Worm (Caenorhabditis elegans) whole organism, L3 larva: ENCODE measurements around the gene trpp-4.

ENCODE experiments used
- ZK546.5 ChIP-seq: sonication (generic microtip); optimal IDR thresholded peaks from 2 replicates; lab custom pipeline; 2017; ENCODE audit warnings: missing biosample characterization, missing genetic modification characterization
- ama-1 ChIP-seq: fragments of 150-350 bp; optimal IDR thresholded peaks from 2 replicates; lab custom pipeline; 2018
- ceh-82 ChIP-seq: fragments of 150-350 bp; optimal IDR thresholded peaks from 2 replicates; lab custom pipeline; 2014; ENCODE audit warnings: missing biosample characterization, missing genetic modification characterization
- elt-3 ChIP-seq, 3 experiments: fragments of 150-350 bp in 1 of 3; sonication (generic microtip) in 2 of 3; optimal IDR thresholded peaks; 2 replicates in 2 of 3; 4 replicates in 1 of 3; lab custom pipeline; 2014 to 2017; ENCODE audit warnings: missing biosample characterization in 3 of 3, missing genetic modification characterization in 3 of 3
- nfya-1 ChIP-seq: sonication (generic microtip); optimal IDR thresholded peaks from 2 replicates; lab custom pipeline; 2017; ENCODE audit warnings: missing genetic modification characterization, mild to moderate bottlenecking, missing compliant biosample characterization, antibody characterized with exemption, moderate library complexity; ENCODE audit not compliant: insufficient read depth
- skn-1 ChIP-seq: fragments of 150-350 bp; optimal IDR thresholded peaks from 2 replicates; lab custom pipeline; 2014; ENCODE audit warnings: missing biosample characterization, missing genetic modification characterization
- snpc-4 ChIP-seq: fragments of 150-350 bp; optimal IDR thresholded peaks from 2 replicates; lab custom pipeline; 2014; ENCODE audit warnings: missing biosample characterization, missing genetic modification characterization

ce11 chrV:9394938-9395639 lies 5.0 kb upstream of the trpp-4 start:
- TF ChIP-seq elt-3 (tag; optimal IDR thresholded peaks at IDR 0.05; lab: Kevin White, UChicago) (no peak), ama-1 (lab: Kevin White, UChicago) (no peak), skn-1 (tag; lab: Kevin White, UChicago) (no peak), ZK546.5 (tag; lab: Kevin White, UChicago) (no peak), nfya-1 (tag; lab: Kevin White, UChicago) (no peak), snpc-4 (tag; lab: Kevin White, UChicago) (no peak), ceh-82 (tag; lab: Kevin White, UChicago) (no peak)
